Fruit fly (Drosophila melanogaster): ENCODE data around the gene hydra.

DNA sequence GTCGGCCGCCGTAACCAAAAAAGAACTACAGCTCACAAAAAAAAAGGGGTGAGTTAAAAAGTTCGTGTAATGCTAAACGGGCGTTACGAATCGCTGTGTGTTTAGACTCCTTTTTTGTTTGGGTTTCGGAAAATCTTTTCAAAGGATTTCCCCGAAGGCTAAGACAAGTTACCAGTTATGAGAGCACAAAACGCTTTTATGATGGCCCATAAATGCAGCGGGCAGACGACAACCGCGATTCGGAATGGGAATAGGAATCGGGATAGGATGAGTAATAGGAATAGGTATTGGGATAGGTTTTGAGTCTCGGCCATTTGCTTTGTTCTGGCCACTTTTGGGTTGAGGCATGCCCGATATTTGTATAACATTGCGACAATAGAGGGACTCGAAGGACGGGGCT is 47.6 kb upstream of the hydra start:
- no peak for TF ChIP-seq psq (optimal IDR thresholded peaks at IDR 0.05)
- no peak for TF ChIP-seq Myc (optimal IDR thresholded peaks at IDR 0.05)
- no peak for TF ChIP-seq ttk (optimal IDR thresholded peaks at IDR 0.05)

Measured in Kc167 (cell line).